Worm (Caenorhabditis elegans): Measurements from ENCODE around the gene C15C8.7.

DNA sequence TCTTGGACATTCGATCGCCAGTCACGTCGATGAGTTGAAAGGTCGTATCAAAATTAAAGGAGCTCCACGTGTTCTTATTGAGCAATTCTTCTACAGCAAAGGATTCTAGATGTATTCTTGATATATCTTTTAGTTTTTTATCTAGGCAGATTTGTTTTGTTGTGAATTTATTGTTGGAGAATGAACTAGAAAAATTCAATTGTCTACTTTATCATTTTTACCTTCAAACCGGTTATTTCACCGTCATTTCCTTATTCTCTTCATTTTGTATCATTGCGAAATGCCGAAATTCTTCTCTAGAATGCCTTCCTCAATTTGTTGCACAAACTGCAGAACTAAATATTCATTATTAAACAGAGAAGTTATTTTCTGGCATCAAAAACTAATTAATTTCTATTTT lies 15.6 kb downstream of the C15C8.7 start, which contains the start of gene R11D1.10:
- TF ChIP-seq ceh-82 (tag; optimal IDR thresholded peaks at IDR 0.05) (no peak), nhr-23 (tag; optimal IDR thresholded peaks at IDR 0.05) (no peak), lin-11 (tag; optimal IDR thresholded peaks at IDR 0.05) (no peak), ztf-11 (tag; optimal IDR thresholded peaks at IDR 0.05) (no peak), ztf-4 (tag; optimal IDR thresholded peaks at IDR 0.05) (no peak), ceh-16 (tag; optimal IDR thresholded peaks at IDR 0.05) (no peak), unc-39 (tag; optimal IDR thresholded peaks at IDR 0.05) (no peak), nhr-6 (tag; optimal IDR thresholded peaks at IDR 0.05) (no peak), nhr-25 (tag; optimal IDR thresholded peaks at IDR 0.05) (no peak), unc-55 (GFP tag; optimal IDR thresholded peaks at IDR 0.05) (no peak), ztf-1 (GFP tag; conservative IDR thresholded peaks at IDR 0.05) (no peak), nhr-237 (tag; optimal IDR thresholded peaks at IDR 0.05) (no peak), R02D3.7 (tag; optimal IDR thresholded peaks at IDR 0.05) (no peak)

All from whole organism, L2 larva.